Worm (Caenorhabditis elegans) whole organism, midembryonic: ENCODE data around the gene C53D6.10.

Experiments used
- T22C8.4 ChIP-seq: fragments of 200-800 bp; sonication (Bioruptor generic); IDR thresholded peaks from 2 replicates; pipeline ENCODE4 v1.3.6; 2022; ENCODE audit warnings: missing genetic modification characterization, missing compliant biosample characterization
- cog-1 ChIP-seq: sonication (generic microtip); optimal IDR thresholded peaks from 2 replicates; lab custom pipeline; 2016; ENCODE audit warnings: missing genetic modification characterization, missing compliant biosample characterization
- flt-1 ChIP-seq: fragments of 200-800 bp; sonication (Bioruptor generic); IDR thresholded peaks from 2 replicates; pipeline ENCODE4 v1.3.6; 2022; ENCODE audit warnings: missing genetic modification characterization, missing compliant biosample characterization
- klf-2 ChIP-seq: fragments of 200-800 bp; sonication (Bioruptor generic); conservative IDR thresholded peaks from 2 replicates; pipeline ENCODE4 v1.3.6; 2022; ENCODE audit warnings: missing genetic modification reagents, missing genetic modification characterization, missing compliant biosample characterization
- med-1 ChIP-seq: sonication (generic microtip); optimal IDR thresholded peaks from 2 replicates; lab custom pipeline; 2017; ENCODE audit warnings: missing genetic modification characterization, mild to moderate bottlenecking, missing compliant biosample characterization, antibody characterized with exemption, missing genetic modification reagents; ENCODE audit not compliant: insufficient read depth
- ref-1 ChIP-seq: fragments of 200-800 bp; sonication (Bioruptor generic); conservative IDR thresholded peaks from 2 replicates; pipeline ENCODE4 v1.3.6; 2022; ENCODE audit warnings: missing genetic modification reagents, missing genetic modification characterization, missing compliant biosample characterization
- tab-1 ChIP-seq: fragments of 200-800 bp; sonication (Bioruptor generic); IDR thresholded peaks from 2 replicates; pipeline ENCODE4 v1.3.6; 2022; ENCODE audit warnings: missing genetic modification characterization, missing compliant biosample characterization
- ztf-23 ChIP-seq: fragments of 200-800 bp; sonication (Bioruptor generic); IDR thresholded peaks from 2 replicates; pipeline ENCODE4 v1.3.6; 2022; ENCODE audit warnings: missing genetic modification reagents, missing genetic modification characterization, missing compliant biosample characterization
- ztf-29 ChIP-seq: fragments of 200-800 bp; sonication (Bioruptor generic); IDR thresholded peaks from 2 replicates; pipeline ENCODE4 v1.3.6; 2022; ENCODE audit warnings: missing genetic modification reagents, missing genetic modification characterization, missing compliant biosample characterization

C53D6.10 gene

DNA sequence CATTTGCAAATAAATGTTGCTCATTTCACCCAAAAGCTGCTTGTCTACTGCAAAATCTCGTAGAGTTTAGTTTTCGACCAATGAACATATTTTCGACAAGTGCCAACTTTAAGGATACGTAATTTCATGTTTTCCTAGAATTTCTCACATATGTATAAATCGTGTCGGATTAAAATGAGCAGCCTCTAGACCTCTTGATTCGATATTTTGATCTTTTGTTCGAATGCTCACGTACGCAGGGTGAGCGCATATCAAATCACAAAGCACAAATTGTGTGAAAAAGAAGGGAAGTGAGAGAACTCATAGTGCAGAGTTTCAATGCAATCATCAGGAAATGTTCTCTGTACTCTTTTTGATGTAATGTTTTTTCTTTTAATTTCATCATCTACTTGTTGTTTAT lies 29.3 kb upstream of the C53D6.10 start:
- TF ChIP-seq ref-1 (GFP tag; lab: Robert Waterston, UW), result no peak
- no peak for TF ChIP-seq cog-1 (tag; lab: Kevin White, UChicago)
- TF ChIP-seq ztf-23, result no peak
- TF ChIP-seq klf-2 (GFP tag; lab: Robert Waterston, UW), result no peak
- TF ChIP-seq tab-1 (GFP tag; lab: Robert Waterston, UW), result no peak
- no peak for TF ChIP-seq T22C8.4 (GFP tag; lab: Robert Waterston, UW)
- TF ChIP-seq flt-1 (GFP tag; lab: Robert Waterston, UW), result no peak
- TF ChIP-seq med-1, result no peak
- no peak for TF ChIP-seq ztf-29 (GFP tag; lab: Robert Waterston, UW)

- no peak for TF ChIP-seq tab-1 (GFP tag; lab: Robert Waterston, UW)
- TF ChIP-seq ref-1 (GFP tag; lab: Robert Waterston, UW), result no peak
- no peak for TF ChIP-seq ztf-23
- TF ChIP-seq cog-1 (tag; lab: Kevin White, UChicago), result no peak
- no peak for TF ChIP-seq klf-2 (GFP tag; lab: Robert Waterston, UW)
- no peak for TF ChIP-seq ztf-29 (GFP tag; lab: Robert Waterston, UW)
- TF ChIP-seq T22C8.4 (GFP tag; lab: Robert Waterston, UW), result no peak
- no peak for TF ChIP-seq flt-1 (GFP tag; lab: Robert Waterston, UW)
- no peak for TF ChIP-seq med-1
Observed at ce11 chrIV:9053403-9053802, 19.2 kb upstream of the C53D6.10 start.

- TF ChIP-seq ztf-29 (GFP tag; lab: Robert Waterston, UW), result no peak
- no peak for TF ChIP-seq flt-1 (GFP tag; lab: Robert Waterston, UW)
- TF ChIP-seq ztf-23, result no peak
- no peak for TF ChIP-seq klf-2 (GFP tag; lab: Robert Waterston, UW)
- no peak for TF ChIP-seq T22C8.4 (GFP tag; lab: Robert Waterston, UW)
- no peak for TF ChIP-seq ref-1 (GFP tag; lab: Robert Waterston, UW)
- no peak for TF ChIP-seq med-1
- TF ChIP-seq cog-1 (tag; lab: Kevin White, UChicago), result no peak
- TF ChIP-seq tab-1 (GFP tag; lab: Robert Waterston, UW), result no peak
Observed at ce11 chrIV:9051510-9052175, 17.4 kb upstream of the C53D6.10 start.

- TF ChIP-seq cog-1 (tag; lab: Kevin White, UChicago), result no peak
- no peak for TF ChIP-seq ztf-29 (GFP tag; lab: Robert Waterston, UW)
- no peak for TF ChIP-seq ztf-23
- no peak for TF ChIP-seq tab-1 (GFP tag; lab: Robert Waterston, UW)
- TF ChIP-seq klf-2 (GFP tag; lab: Robert Waterston, UW), result no peak
Observed at ce11 chrIV:9051036-9051435, 16.8 kb upstream of the C53D6.10 start.

- TF ChIP-seq cog-1 (tag; lab: Kevin White, UChicago), result no peak
- no peak for TF ChIP-seq ref-1 (GFP tag; lab: Robert Waterston, UW)
Observed at ce11 chrIV:9045252-9045651, 11.0 kb upstream of the C53D6.10 start, which contains the start of gene Y73F4A.1. TSS of gene Y73F4A.1 (minus strand) at chrIV:9045352.

ce11 chrIV:9043224-9043623 lies 9.0 kb upstream of the C53D6.10 start, which contains the start of gene Y73F4A.2:
TSS of gene Y73F4A.2 (minus strand) at chrIV:9043347.
- TF ChIP-seq tab-1 (GFP tag; lab: Robert Waterston, UW) (no peak), med-1 (no peak), cog-1 (tag; lab: Kevin White, UChicago) (no peak), klf-2 (GFP tag; lab: Robert Waterston, UW) (no peak), T22C8.4 (GFP tag; lab: Robert Waterston, UW) (no peak), ztf-23 (no peak), ztf-29 (GFP tag; lab: Robert Waterston, UW) (no peak), flt-1 (GFP tag; lab: Robert Waterston, UW) (no peak), ref-1 (GFP tag; lab: Robert Waterston, UW) (no peak)

DNA sequence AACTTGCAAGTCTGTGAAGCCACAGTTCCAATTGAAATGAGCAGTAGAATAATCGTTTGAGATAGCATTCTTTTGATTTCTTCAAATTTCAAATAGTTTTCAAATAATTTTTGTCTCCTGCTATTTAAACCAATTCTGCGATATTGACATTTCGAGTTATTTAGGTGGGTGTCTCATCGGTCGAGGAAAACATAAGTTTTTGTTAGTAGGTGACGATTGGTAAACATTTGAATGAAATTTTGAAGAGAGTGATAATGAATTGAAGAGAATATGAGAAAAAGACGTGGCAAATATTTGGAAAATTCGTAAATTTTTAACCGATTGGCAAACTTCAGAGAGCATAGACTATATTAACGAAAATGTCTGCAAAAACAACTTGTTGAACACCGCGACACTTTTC lies 6.2 kb upstream of the C53D6.10 start, which contains the start of gene Y73F4A.3:
Gene Y73F4A.3 (minus strand): TSS at position 101 of the 400 bp plus-strand sequence.
- no peak for TF ChIP-seq klf-2 (GFP tag; lab: Robert Waterston, UW)
- no peak for TF ChIP-seq tab-1 (GFP tag; lab: Robert Waterston, UW)
- no peak for TF ChIP-seq cog-1 (tag; lab: Kevin White, UChicago)
- TF ChIP-seq med-1, result no peak
- TF ChIP-seq T22C8.4 (GFP tag; lab: Robert Waterston, UW), result no peak
- TF ChIP-seq ztf-23, result no peak
- TF ChIP-seq ztf-29 (GFP tag; lab: Robert Waterston, UW), result no peak
- no peak for TF ChIP-seq flt-1 (GFP tag; lab: Robert Waterston, UW)
- no peak for TF ChIP-seq ref-1 (GFP tag; lab: Robert Waterston, UW)

DNA sequence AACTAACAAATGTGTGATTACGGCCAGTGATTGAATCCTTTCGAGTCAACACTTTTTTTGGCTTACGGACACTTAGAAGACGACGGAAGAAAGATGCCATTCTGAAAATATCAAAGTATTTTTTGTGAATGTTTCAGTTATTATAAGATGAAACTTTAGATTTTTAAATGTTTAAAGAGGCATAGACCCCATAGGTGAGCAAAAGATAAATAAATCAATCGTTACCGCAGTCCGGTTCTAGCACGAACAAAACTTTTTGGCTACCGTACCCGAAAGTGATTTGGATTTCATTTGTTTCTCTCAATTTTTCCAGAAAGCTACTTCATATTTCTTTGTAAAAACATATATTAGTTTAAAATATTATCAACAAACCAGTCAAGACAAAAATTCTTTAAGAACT lies 2.8 kb upstream of the C53D6.10 start, which contains the start of gene C53D6.7:
Gene C53D6.7 (minus strand): TSS at position 101 of the 400 bp plus-strand sequence.
- no peak for TF ChIP-seq ztf-23

DNA sequence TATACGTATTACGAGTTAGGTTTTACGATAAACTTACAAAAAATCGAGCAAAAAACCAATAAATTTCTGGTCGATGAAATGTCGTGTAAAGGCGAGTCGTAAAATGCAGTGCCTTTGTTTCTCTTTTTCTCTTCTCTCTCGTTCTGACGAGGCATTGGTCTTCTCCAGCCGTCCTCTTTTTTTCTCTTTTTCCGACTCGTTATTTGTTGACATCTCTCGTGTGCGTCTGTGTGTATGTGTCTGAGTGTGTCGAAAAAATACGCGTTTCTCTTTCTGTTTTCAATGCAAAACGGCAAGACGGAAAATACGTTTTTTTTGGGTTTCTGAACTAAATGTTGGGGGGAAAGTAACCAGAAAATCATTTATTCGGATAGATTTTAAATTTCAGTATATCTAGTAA lies 1.7 kb downstream of the C53D6.10 start, which contains the start of gene C53D6.6:
Gene C53D6.6 (minus strand): TSS at position 118 of the 400 bp plus-strand sequence.
- no peak for TF ChIP-seq cog-1 (tag; lab: Kevin White, UChicago)
- no peak for TF ChIP-seq klf-2 (GFP tag; lab: Robert Waterston, UW)
- TF ChIP-seq ref-1 (GFP tag; lab: Robert Waterston, UW), result no peak

- TF ChIP-seq cog-1 (tag; lab: Kevin White, UChicago), result no peak
Observed at ce11 chrIV:9021245-9021779, 12.9 kb downstream of the C53D6.10 start.
